Worm (Caenorhabditis elegans) whole organism, young adult: ENCODE results near the gene atx-3.

ENCODE experiments used
- T26A5.8 ChIP-seq: sonication (generic microtip); optimal IDR thresholded peaks from 2 replicates; lab custom pipeline; 2016; ENCODE audit warnings: missing genetic modification characterization, missing compliant biosample characterization
- Y56A3A.18 ChIP-seq: fragments of 200-800 bp; sonication (Bioruptor generic); IDR thresholded peaks from 2 replicates; pipeline ENCODE4 v1.3.6; 2022; ENCODE audit warnings: missing genetic modification reagents, missing genetic modification characterization, missing compliant biosample characterization
- Y67H2A.10 ChIP-seq: fragments of 200-800 bp; sonication (Bioruptor generic); conservative IDR thresholded peaks from 2 replicates; pipeline ENCODE4 v1.3.6; 2022; ENCODE audit warnings: missing genetic modification reagents, missing genetic modification characterization, missing compliant biosample characterization
- attf-3 ChIP-seq: fragments of 200-800 bp; sonication (Bioruptor generic); conservative IDR thresholded peaks from 2 replicates; pipeline ENCODE4 v1.3.6; 2022; ENCODE audit warnings: missing genetic modification reagents, missing genetic modification characterization, missing compliant biosample characterization
- bed-2 ChIP-seq: fragments of 200-800 bp; sonication (Bioruptor generic); IDR thresholded peaks from 2 replicates; pipeline ENCODE4 v1.3.6; 2022; ENCODE audit warnings: missing genetic modification reagents, missing genetic modification characterization, missing compliant biosample characterization
- ceh-40 ChIP-seq: fragments of 200-800 bp; sonication (Bioruptor generic); IDR thresholded peaks from 2 replicates; pipeline ENCODE4 v1.3.6; 2022; ENCODE audit warnings: missing genetic modification characterization, missing compliant biosample characterization
- gei-17 ChIP-seq: fragments of 200-800 bp; sonication (Bioruptor generic); optimal IDR thresholded peaks from 2 replicates; lab custom pipeline; 2018; ENCODE audit warnings: mild to moderate bottlenecking, missing genetic modification characterization, missing compliant biosample characterization
- nfya-1 ChIP-seq: sonication (generic microtip); optimal IDR thresholded peaks from 2 replicates; lab custom pipeline; 2017; ENCODE audit warnings: antibody characterized with exemption, missing compliant biosample characterization, missing genetic modification characterization, borderline replicate concordance; ENCODE audit not compliant: insufficient read depth
- rcor-1 ChIP-seq: fragments of 200-800 bp; sonication (Bioruptor generic); IDR thresholded peaks from 2 replicates; pipeline ENCODE4 v1.3.6; 2022; ENCODE audit warnings: missing genetic modification reagents, missing genetic modification characterization, missing compliant biosample characterization
- unc-130 ChIP-seq: sonication (generic microtip); optimal IDR thresholded peaks from 2 replicates; lab custom pipeline; 2016; ENCODE audit warnings: missing genetic modification reagents, missing genetic modification characterization, missing compliant biosample characterization
- unc-62 ChIP-seq: fragments of 150-350 bp; optimal IDR thresholded peaks from 2 replicates; lab custom pipeline; 2014; ENCODE audit warnings: missing biosample characterization, missing genetic modification reagents, missing genetic modification characterization
- ztf-3 ChIP-seq: fragments of 200-800 bp; sonication (Bioruptor generic); optimal IDR thresholded peaks from 2 replicates; lab custom pipeline; 2018; ENCODE audit warnings: mild to moderate bottlenecking, missing genetic modification characterization, missing compliant biosample characterization
- ztf-6 ChIP-seq: fragments of 200-800 bp; sonication (Bioruptor generic); IDR thresholded peaks from 2 replicates; pipeline ENCODE4 v1.3.6; 2022; ENCODE audit warnings: missing genetic modification reagents, missing genetic modification characterization, missing compliant biosample characterization

ce11 chrV:15563985-15564384 is 13.3 kb downstream of the atx-3 start:
- TF ChIP-seq unc-130: no peak
- TF ChIP-seq ztf-6 (GFP tag; lab: Robert Waterston, UW): no peak
- no peak for TF ChIP-seq bed-2 (GFP tag; lab: Robert Waterston, UW)
- no peak for TF ChIP-seq T26A5.8 (tag; lab: Kevin White, UChicago)
- TF ChIP-seq ztf-3 (GFP tag; lab: Kevin White, UChicago): no peak
- no peak for TF ChIP-seq Y67H2A.10 (GFP tag; lab: Robert Waterston, UW)
- no peak for TF ChIP-seq gei-17
- no peak for TF ChIP-seq rcor-1 (GFP tag; lab: Robert Waterston, UW)
- no peak for TF ChIP-seq attf-3 (GFP tag; lab: Robert Waterston, UW)
- TF ChIP-seq ceh-40: no peak
- TF ChIP-seq Y56A3A.18 (GFP tag; lab: Robert Waterston, UW): no peak
- TF ChIP-seq unc-62 (GFP tag; lab: Kevin White, UChicago): no peak
- no peak for TF ChIP-seq nfya-1 (tag; lab: Kevin White, UChicago)
